Fruit fly (Drosophila melanogaster) whole organism: ENCODE results near the gene Qsox3.

Source experiments
- CG8478 ChIP-seq: fragments of >200 bp; optimal IDR thresholded peaks from 2 replicates; lab custom pipeline; 2018; ENCODE audit warnings: inconsistent platforms
- Dll ChIP-seq: fragments of >200 bp; optimal IDR thresholded peaks from 2 replicates; lab custom pipeline; 2017
- EcR ChIP-seq, 2 experiments: fragments of >200 bp; optimal IDR thresholded peaks; 2 replicates each; lab custom pipeline; 2017; ENCODE audit warnings: missing biosample characterization in 2 of 2, missing genetic modification characterization in 2 of 2, missing genetic modification reagents in 2 of 2
- pan ChIP-seq: fragments of >200 bp; optimal IDR thresholded peaks from 2 replicates; lab custom pipeline; 2017
- psq ChIP-seq: fragments of >200 bp; optimal IDR thresholded peaks from 2 replicates; lab custom pipeline; 2017
- usp ChIP-seq: fragments of >200 bp; optimal IDR thresholded peaks from 2 replicates; lab custom pipeline; 2017; ENCODE audit warnings: missing biosample characterization, missing genetic modification characterization, mixed read lengths

DNA sequence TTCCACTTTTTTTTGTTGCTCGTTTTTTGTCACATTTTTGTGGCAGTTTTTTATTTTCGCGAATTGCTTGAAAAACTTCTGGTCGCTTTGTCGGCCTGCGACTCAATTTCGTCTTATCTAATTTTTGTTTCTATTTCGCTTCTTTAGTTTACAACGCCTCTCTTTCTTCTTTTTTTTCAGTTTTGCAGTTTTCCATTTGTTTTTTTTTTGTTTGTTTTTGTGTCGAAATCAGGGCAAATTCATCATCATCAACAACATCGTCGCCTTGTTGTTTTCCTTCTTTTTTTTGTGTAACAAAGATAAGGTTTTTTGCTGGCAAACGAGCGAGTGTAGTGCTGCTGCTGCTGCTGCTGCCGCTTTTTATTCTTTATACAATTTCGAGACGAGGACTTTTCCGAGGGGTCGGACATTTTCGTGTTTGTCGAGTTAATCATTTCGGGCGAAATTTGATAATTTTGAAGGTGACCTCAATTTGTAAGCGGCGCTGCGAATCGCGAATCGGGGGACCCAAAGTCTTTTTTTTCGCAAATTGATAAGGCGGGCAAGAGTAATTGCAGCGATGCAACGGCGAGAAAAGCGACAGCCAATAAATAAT is 42.5 kb downstream of the Qsox3 start:
- TF ChIP-seq psq (lab: Kevin White, UChicago): no peak
- no peak for TF ChIP-seq usp (GFP tag; lab: Kevin White, UChicago)
- no peak for TF ChIP-seq CG8478 (lab: Kevin White, UChicago)
- TF ChIP-seq pan (lab: Kevin White, UChicago): no peak
- TF ChIP-seq Dll: no peak
- TF ChIP-seq EcR (GFP tag; optimal IDR thresholded peaks at IDR 0.05; lab: Kevin White, UChicago): no peak
